Fruit fly (Drosophila melanogaster) whole organism, embryonic: ENCODE measurements around the gene Cdc23.

Source experiments
- B-H1 ChIP-seq: fragments of 200-800 bp; sonication (Bioruptor generic); IDR thresholded peaks from 3 replicates; pipeline ENCODE4 v1.3.6; 2022; ENCODE audit warnings: missing biosample characterization, missing genetic modification characterization
- B-H2 ChIP-seq: fragments of 200-800 bp; sonication (Bioruptor generic); optimal IDR thresholded peaks from 2 replicates; lab custom pipeline; 2018; ENCODE audit warnings: missing biosample characterization, mild to moderate bottlenecking, missing genetic modification characterization
- CG10366 ChIP-seq: fragments of 200-800 bp; sonication (Bioruptor generic); IDR thresholded peaks from 2 replicates; pipeline ENCODE4 v1.3.6; 2022; ENCODE audit warnings: missing biosample characterization, missing genetic modification characterization
- CG10543 ChIP-seq: fragments of 200-800 bp; sonication (Bioruptor generic); optimal IDR thresholded peaks from 3 replicates; lab custom pipeline; 2017; ENCODE audit warnings: missing biosample characterization, mild to moderate bottlenecking, missing genetic modification characterization, moderate library complexity
- CG10959 ChIP-seq: fragments of 200-800 bp; sonication (Bioruptor generic); IDR thresholded peaks from 2 replicates; pipeline ENCODE4 v1.3.6; 2022; ENCODE audit warnings: missing biosample characterization, missing genetic modification characterization
- CG11696 ChIP-seq: fragments of 200-800 bp; sonication (Bioruptor generic); IDR thresholded peaks from 2 replicates; pipeline ENCODE4 v1.3.6; 2022; ENCODE audit warnings: missing biosample characterization, missing genetic modification characterization
- CG12155 ChIP-seq: fragments of 200-800 bp; sonication (Bioruptor generic); optimal IDR thresholded peaks from 3 replicates; lab custom pipeline; 2016; ENCODE audit warnings: missing biosample characterization, missing genetic modification characterization
- CG13424 ChIP-seq: fragments of 200-800 bp; sonication (Bioruptor generic); optimal IDR thresholded peaks from 2 replicates; lab custom pipeline; 2019; ENCODE audit warnings: missing biosample characterization, mild to moderate bottlenecking, missing genetic modification characterization, moderate library complexity
- CG15269 ChIP-seq: fragments of 200-800 bp; sonication (Bioruptor generic); optimal IDR thresholded peaks from 2 replicates; lab custom pipeline; 2018; ENCODE audit warnings: missing biosample characterization, mild to moderate bottlenecking, missing genetic modification characterization, moderate library complexity
- CG15601 ChIP-seq: fragments of 200-800 bp; sonication (Bioruptor generic); optimal IDR thresholded peaks from 3 replicates; lab custom pipeline; 2019; ENCODE audit warnings: missing biosample characterization, mild to moderate bottlenecking, missing genetic modification characterization, moderate library complexity
- CG1602 ChIP-seq: fragments of 200-800 bp; sonication (Bioruptor generic); optimal IDR thresholded peaks from 3 replicates; lab custom pipeline; 2016; ENCODE audit warnings: missing biosample characterization, missing genetic modification characterization
- CG16813 ChIP-seq: fragments of 200-800 bp; sonication (Bioruptor generic); IDR thresholded peaks from 3 replicates; pipeline ENCODE4 v1.3.6; 2022; ENCODE audit warnings: missing biosample characterization, missing genetic modification characterization; ENCODE audit not compliant: partially characterized antibody
- CG17359 ChIP-seq: fragments of 200-800 bp; sonication (Bioruptor generic); optimal IDR thresholded peaks from 3 replicates; lab custom pipeline; 2018; ENCODE audit warnings: missing biosample characterization, mild to moderate bottlenecking, missing genetic modification characterization, moderate library complexity
- CG17385 ChIP-seq: fragments of 200-800 bp; sonication (Bioruptor generic); optimal IDR thresholded peaks from 3 replicates; lab custom pipeline; 2018; ENCODE audit warnings: missing biosample characterization, mild to moderate bottlenecking, missing genetic modification characterization
- CG17829 ChIP-seq: fragments of 200-800 bp; optimal IDR thresholded peaks from 2 replicates; lab custom pipeline; 2019; ENCODE audit warnings: missing biosample characterization, mild to moderate bottlenecking, missing genetic modification characterization, moderate library complexity
- CG18599 ChIP-seq: fragments of 200-800 bp; sonication (Bioruptor generic); optimal IDR thresholded peaks from 3 replicates; lab custom pipeline; 2017; ENCODE audit warnings: missing biosample characterization, missing genetic modification characterization, mild to moderate bottlenecking, moderate library complexity, missing genetic modification reagents
- CG2116 ChIP-seq: fragments of 200-800 bp; sonication (Bioruptor generic); optimal IDR thresholded peaks from 3 replicates; lab custom pipeline; 2018; ENCODE audit warnings: missing biosample characterization, mild to moderate bottlenecking, missing genetic modification characterization
- CG2889 ChIP-seq: fragments of 200-800 bp; sonication (Bioruptor generic); IDR thresholded peaks from 3 replicates; pipeline ENCODE4 v1.3.6; 2022; ENCODE audit warnings: missing biosample characterization, missing genetic modification characterization
- CG34224 ChIP-seq: fragments of 200-800 bp; sonication (Bioruptor generic); IDR thresholded peaks from 3 replicates; pipeline ENCODE4 v1.3.6; 2022; ENCODE audit warnings: missing biosample characterization, missing genetic modification characterization; ENCODE audit not compliant: partially characterized antibody
- CG3995 ChIP-seq: fragments of 200-800 bp; sonication (Bioruptor generic); optimal IDR thresholded peaks from 3 replicates; lab custom pipeline; 2016; ENCODE audit warnings: missing biosample characterization, missing genetic modification characterization
- CG7745 ChIP-seq: fragments of 200-800 bp; sonication (Bioruptor generic); optimal IDR thresholded peaks from 2 replicates; lab custom pipeline; 2018; ENCODE audit warnings: missing biosample characterization, mild to moderate bottlenecking, missing genetic modification characterization, moderate library complexity
- CHES-1-like ChIP-seq: fragments of 200-800 bp; sonication (Bioruptor generic); optimal IDR thresholded peaks from 2 replicates; lab custom pipeline; 2016; ENCODE audit warnings: missing biosample characterization, missing genetic modification characterization
- Chrac-16 ChIP-seq: fragments of 200-800 bp; sonication (Bioruptor generic); optimal IDR thresholded peaks from 3 replicates; lab custom pipeline; 2016; ENCODE audit warnings: missing biosample characterization, missing genetic modification characterization
- Dbx ChIP-seq: fragments of 200-800 bp; sonication (Bioruptor generic); IDR thresholded peaks from 3 replicates; pipeline ENCODE4 v1.3.6; 2022; ENCODE audit warnings: missing biosample characterization, missing genetic modification characterization
- Dfd ChIP-seq, 2 experiments: fragments of >200 bp; optimal IDR thresholded peaks; 2 replicates each; lab custom pipeline; 2017; ENCODE audit warnings: missing biosample characterization in 2 of 2, missing genetic modification characterization in 2 of 2
- Dll ChIP-seq: fragments of 200-800 bp; sonication (Bioruptor generic); IDR thresholded peaks from 4 replicates; pipeline ENCODE4 v1.3.6; 2022; ENCODE audit warnings: missing biosample characterization, missing genetic modification characterization; ENCODE audit not compliant: partially characterized antibody
- Dref ChIP-seq: fragments of 200-800 bp; sonication (Bioruptor generic); IDR thresholded peaks from 2 replicates; pipeline ENCODE4 v1.3.6; 2022; ENCODE audit warnings: missing biosample characterization, missing genetic modification characterization
- Ets65A ChIP-seq: fragments of 200-800 bp; sonication (Bioruptor generic); peaks from one replicate; lab custom pipeline; 2016; ENCODE audit warnings: missing biosample characterization, missing genetic modification characterization
- Ets97D ChIP-seq: fragments of 200-800 bp; sonication (Bioruptor generic); optimal IDR thresholded peaks from 3 replicates; lab custom pipeline; 2016; ENCODE audit warnings: missing biosample characterization, missing genetic modification characterization
- Gug ChIP-seq: fragments of 200-800 bp; sonication (Bioruptor generic); IDR thresholded peaks from 4 replicates; pipeline ENCODE4 v1.3.6; 2022; ENCODE audit warnings: missing biosample characterization, missing genetic modification characterization
- HLH3B ChIP-seq: fragments of 200-800 bp; sonication (Bioruptor generic); IDR thresholded peaks from 2 replicates; pipeline ENCODE4 v1.3.6; 2022; ENCODE audit warnings: missing biosample characterization, missing genetic modification characterization
- HLH4C ChIP-seq: fragments of 200-800 bp; sonication (Bioruptor generic); IDR thresholded peaks from 3 replicates; pipeline ENCODE4 v1.3.6; 2022; ENCODE audit warnings: missing biosample characterization, missing genetic modification characterization; ENCODE audit not compliant: partially characterized antibody
- Hmx ChIP-seq: fragments of 200-800 bp; sonication (Bioruptor generic); optimal IDR thresholded peaks from 2 replicates; lab custom pipeline; 2016; ENCODE audit warnings: missing biosample characterization, missing genetic modification characterization
- MBD-R2 ChIP-seq: fragments of 200-800 bp; sonication (Bioruptor generic); IDR thresholded peaks from 2 replicates; pipeline ENCODE4 v1.3.6; 2022; ENCODE audit warnings: missing biosample characterization, missing genetic modification characterization
- NFAT ChIP-seq: fragments of 200-800 bp; sonication (Bioruptor generic); IDR thresholded peaks from 2 replicates; pipeline ENCODE4 v1.3.6; 2022; ENCODE audit warnings: missing biosample characterization, missing genetic modification characterization
- Oaz ChIP-seq: fragments of 200-800 bp; sonication (Bioruptor generic); IDR thresholded peaks from 2 replicates; pipeline ENCODE4 v1.3.6; 2022; ENCODE audit warnings: missing biosample characterization, missing genetic modification characterization
- Scr ChIP-seq: fragments of 200-800 bp; sonication (Bioruptor generic); IDR thresholded peaks from 2 replicates; pipeline ENCODE4 v1.3.6; 2022; ENCODE audit warnings: missing biosample characterization, missing genetic modification characterization; ENCODE audit not compliant: partially characterized antibody
- Taf1 ChIP-seq: fragments of 200-800 bp; sonication (Bioruptor generic); IDR thresholded peaks from 2 replicates; pipeline ENCODE4 v1.3.6; 2022; ENCODE audit warnings: missing biosample characterization, missing genetic modification characterization
- ac ChIP-seq: fragments of 200-800 bp; sonication (Bioruptor generic); optimal IDR thresholded peaks from 3 replicates; lab custom pipeline; 2017; ENCODE audit warnings: missing biosample characterization, mild to moderate bottlenecking, missing genetic modification characterization
- bowl ChIP-seq: fragments of 200-800 bp; sonication (Bioruptor generic); IDR thresholded peaks from 2 replicates; pipeline ENCODE4 v1.3.6; 2022; ENCODE audit warnings: missing biosample characterization, missing genetic modification characterization
- br ChIP-seq: fragments of >200 bp; optimal IDR thresholded peaks from 2 replicates; lab custom pipeline; 2017
- dan ChIP-seq: fragments of 200-800 bp; sonication (Bioruptor generic); IDR thresholded peaks from 2 replicates; pipeline ENCODE4 v1.3.6; 2022; ENCODE audit warnings: missing biosample characterization, missing genetic modification characterization
- dm ChIP-seq: fragments of 200-800 bp; sonication (Bioruptor generic); optimal IDR thresholded peaks from 3 replicates; lab custom pipeline; 2016; ENCODE audit warnings: missing biosample characterization, missing genetic modification characterization
- grau ChIP-seq: fragments of 200-800 bp; optimal IDR thresholded peaks from 3 replicates; lab custom pipeline; 2019; ENCODE audit warnings: missing biosample characterization, mild to moderate bottlenecking, missing genetic modification characterization, moderate library complexity
- lbe ChIP-seq: fragments of 200-800 bp; sonication (Bioruptor generic); optimal IDR thresholded peaks from 2 replicates; lab custom pipeline; 2016; ENCODE audit warnings: missing biosample characterization, mild to moderate bottlenecking, missing genetic modification characterization
- sisA ChIP-seq: fragments of 200-800 bp; sonication (Bioruptor generic); IDR thresholded peaks from 2 replicates; pipeline ENCODE4 v1.3.6; 2022; ENCODE audit warnings: missing biosample characterization, missing genetic modification characterization
- stc ChIP-seq: fragments of 200-800 bp; sonication (Bioruptor generic); IDR thresholded peaks from 2 replicates; pipeline ENCODE4 v1.3.6; 2022; ENCODE audit warnings: missing biosample characterization, missing genetic modification characterization
- tap ChIP-seq: fragments of 200-800 bp; optimal IDR thresholded peaks from 3 replicates; lab custom pipeline; 2019; ENCODE audit warnings: missing biosample characterization, mild to moderate bottlenecking, missing genetic modification characterization, moderate library complexity
- wek ChIP-seq: fragments of 200-800 bp; sonication (Bioruptor generic); optimal IDR thresholded peaks from 3 replicates; lab custom pipeline; 2018; ENCODE audit warnings: missing biosample characterization, mild to moderate bottlenecking, missing genetic modification characterization, moderate library complexity

The Cdc23 gene

DNA sequence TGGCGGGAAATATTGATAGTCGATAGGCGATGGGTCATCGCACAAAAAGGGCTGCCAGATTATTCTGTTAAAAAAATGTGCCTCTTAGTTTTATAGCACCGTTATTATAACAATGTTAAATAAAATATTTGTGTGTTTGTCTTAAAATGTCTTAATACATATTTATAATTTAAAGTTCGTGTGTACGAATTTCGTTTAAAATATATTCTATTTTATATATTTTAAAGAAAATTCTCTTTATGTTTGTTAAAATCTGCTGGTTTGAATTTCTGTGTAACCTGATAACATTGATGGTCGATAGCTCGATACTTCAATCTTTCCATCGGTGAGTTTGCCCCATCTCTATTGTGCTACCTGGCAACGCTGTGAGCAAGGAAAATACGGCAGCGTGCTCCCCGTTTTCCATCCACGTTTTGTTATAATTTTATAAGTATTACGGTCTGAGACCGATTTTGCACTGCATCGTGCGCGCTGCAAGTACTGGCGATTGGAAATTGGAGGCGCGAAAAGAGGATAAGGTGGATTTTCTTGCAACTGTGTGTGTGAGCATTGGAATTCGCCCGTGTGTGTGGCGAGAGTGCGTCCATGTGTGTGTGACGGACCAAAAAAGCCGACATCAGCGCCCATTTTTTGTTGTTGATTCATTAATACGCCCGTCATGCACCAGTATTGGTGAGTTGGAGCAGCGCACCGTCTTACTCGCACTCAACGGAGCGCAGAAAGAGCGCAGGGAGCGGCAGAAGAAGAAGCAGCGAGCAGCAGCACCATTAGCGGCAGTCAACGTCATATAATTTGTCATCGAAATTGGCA, 42.2 kb upstream of the Cdc23 start, which contains the start of the genes CG10949 and Arpc2 (continued):
- TF ChIP-seq CG15601 (peak; percentile 67), CG12155 (GFP tag; lab: Kevin White, UChicago) (peak; percentile 59), HLH4C (peak; percentile 28; the same call in 2 of the 3 replicates), sisA (peak; percentile 11; the same call in 1 of the 2 replicates), ac (GFP tag; lab: Kevin White, UChicago) (no peak), CG1602 (GFP tag; lab: Kevin White, UChicago) (peak; percentile 20), Dref (peak; percentile 72), CG11696 (GFP tag; lab: Robert Waterston, UW) (0 out of 2 replicates have a peak, but pooled peaks have one; percentile 15), CG10959 (no peak), tap (tag; lab: Kevin White, UChicago) (peak; percentile 60), stc (GFP tag; lab: Robert Waterston, UW) (peak; percentile 38; the same call in 1 of the 2 replicates), Oaz (GFP tag; lab: Robert Waterston, UW) (no peak), CG34224 (peak; percentile 63; the same call in 2 of the 3 replicates), grau (peak; percentile 72), lbe (GFP tag; lab: Kevin White, UChicago) (no peak), CG7745 (tag; lab: Kevin White, UChicago) (no peak), Hmx (GFP tag; lab: Kevin White, UChicago) (no peak), CG15269 (peak; percentile 75), CG17359 (peak; percentile 58), Dfd (GFP tag; optimal IDR thresholded peaks at IDR 0.05; lab: Kevin White, UChicago) (no peak), Ets65A (GFP tag; lab: Kevin White, UChicago) (peak; percentile 74), bowl (GFP tag; lab: Robert Waterston, UW) (no peak), Gug (GFP tag; lab: Robert Waterston, UW) (peak; percentile 40; the same call in 1 of the 4 replicates), dan (GFP tag; lab: Robert Waterston, UW) (no peak), Dll (GFP tag; lab: Robert Waterston, UW) (peak; percentile 65; the same call in 3 of the 4 replicates), CHES-1-like (no peak), CG18599 (GFP tag; lab: Kevin White, UChicago) (peak; percentile 53), Scr (GFP tag; lab: Robert Waterston, UW) (peak; percentile 67), Chrac-16 (GFP tag; lab: Kevin White, UChicago) (peak; percentile 34), CG13424 (tag; lab: Kevin White, UChicago) (peak; percentile 77), dm (GFP tag; lab: Kevin White, UChicago) (peak; percentile 83), CG2116 (peak; percentile 65), wek (GFP tag; lab: Kevin White, UChicago) (no peak), CG10543 (peak; percentile 39), br (no peak), CG16813 (peak; percentile 65), B-H2 (peak; percentile 61), CG17829 (tag; lab: Kevin White, UChicago) (peak; percentile 73), CG3995 (GFP tag; lab: Kevin White, UChicago) (peak; percentile 62), CG17385 (GFP tag; lab: Kevin White, UChicago) (peak; percentile 95), Taf1 (GFP tag; lab: Robert Waterston, UW) (peak; percentile 25; the same call in 1 of the 2 replicates), NFAT (peak; percentile 53; the same call in 1 of the 2 replicates), CG2889 (GFP tag; lab: Robert Waterston, UW) (0 out of 3 replicates have a peak, but pooled peaks have one; percentile 17), Ets97D (GFP tag; lab: Kevin White, UChicago) (peak; percentile 16), B-H1 (GFP tag; lab: Robert Waterston, UW) (peak; percentile 41; the same call in 1 of the 3 replicates), HLH3B (GFP tag; lab: Robert Waterston, UW) (peak; percentile 25; the same call in 1 of the 2 replicates), CG10366 (GFP tag; lab: Robert Waterston, UW) (peak; percentile 32; the same call in 1 of the 2 replicates), Dbx (GFP tag; lab: Robert Waterston, UW) (peak; percentile 58; the same call in 2 of the 3 replicates), MBD-R2 (GFP tag; lab: Robert Waterston, UW) (no peak; the same call in 1 of the 2 replicates)
